Worm (Caenorhabditis elegans) whole organism, L3 larva: Measurements from ENCODE around the gene ctsa-3.2.

Experiments used
- fkh-10 ChIP-seq: sonication (generic microtip); optimal IDR thresholded peaks from 2 replicates; lab custom pipeline; 2017; ENCODE audit warnings: missing biosample characterization, missing genetic modification reagents, missing genetic modification characterization
- lin-39 ChIP-seq: fragments of 150-350 bp; optimal IDR thresholded peaks from 2 replicates; lab custom pipeline; 2018; ENCODE audit warnings: missing biosample characterization, missing genetic modification reagents, missing genetic modification characterization
- nhr-76 ChIP-seq: fragments of 150-350 bp; sonication (generic microtip); optimal IDR thresholded peaks from 5 replicates; lab custom pipeline; 2014; ENCODE audit warnings: missing biosample characterization, missing genetic modification characterization
- nhr-77 ChIP-seq: fragments of 150-350 bp; optimal IDR thresholded peaks from 2 replicates; lab custom pipeline; 2014; ENCODE audit warnings: missing biosample characterization, missing genetic modification characterization

DNA sequence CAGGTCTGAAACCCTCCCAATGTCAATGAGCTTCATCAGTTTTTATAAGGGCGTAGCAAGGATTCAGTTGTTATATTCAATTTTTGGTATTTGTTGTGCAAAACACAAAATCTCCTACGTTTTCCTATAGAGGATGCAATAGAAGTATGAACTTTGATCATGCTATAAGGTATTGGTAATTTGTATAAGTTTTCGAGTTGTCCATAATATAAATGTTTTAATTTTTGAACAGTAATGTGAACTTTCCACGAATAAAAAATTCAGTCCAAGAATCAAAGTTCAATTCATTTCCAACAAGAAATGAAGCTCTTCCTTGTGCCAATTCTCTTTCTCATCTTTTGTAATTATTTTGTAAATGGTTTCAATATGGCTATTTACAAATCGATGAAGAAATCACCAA lies 43.9 kb upstream of the ctsa-3.2 start, which contains the start of gene ZK938.12:
- TF ChIP-seq lin-39 (tag; lab: Kevin White, UChicago): no peak
- no peak for TF ChIP-seq nhr-77 (tag; lab: Kevin White, UChicago)
- TF ChIP-seq fkh-10 (GFP tag; lab: Kevin White, UChicago): no peak
- no peak for TF ChIP-seq nhr-76 (tag; lab: Kevin White, UChicago)
